Worm (Caenorhabditis elegans) whole organism, early embryonic: Measurements from ENCODE around the gene C52B9.4.

ENCODE experiments used
- hmbx-1 ChIP-seq: sonication (generic microtip); optimal IDR thresholded peaks from 2 replicates; lab custom pipeline; 2016; ENCODE audit warnings: mild to moderate bottlenecking, missing genetic modification characterization, missing compliant biosample characterization
- hmg-4 ChIP-seq: fragments of 200-800 bp; sonication (Bioruptor generic); optimal IDR thresholded peaks from 2 replicates; lab custom pipeline; 2018; ENCODE audit warnings: mild to moderate bottlenecking, missing genetic modification characterization, missing compliant biosample characterization
- tbx-11 ChIP-seq: fragments of 200-800 bp; sonication (Bioruptor generic); IDR thresholded peaks from 2 replicates; pipeline ENCODE4 v1.3.6; 2022; ENCODE audit warnings: missing genetic modification characterization, missing compliant biosample characterization
- tbx-37 ChIP-seq: fragments of 200-800 bp; sonication (Bioruptor generic); conservative IDR thresholded peaks from 2 replicates; pipeline ENCODE4 v1.3.6; 2022; ENCODE audit warnings: missing genetic modification reagents, missing genetic modification characterization, missing compliant biosample characterization

DNA sequence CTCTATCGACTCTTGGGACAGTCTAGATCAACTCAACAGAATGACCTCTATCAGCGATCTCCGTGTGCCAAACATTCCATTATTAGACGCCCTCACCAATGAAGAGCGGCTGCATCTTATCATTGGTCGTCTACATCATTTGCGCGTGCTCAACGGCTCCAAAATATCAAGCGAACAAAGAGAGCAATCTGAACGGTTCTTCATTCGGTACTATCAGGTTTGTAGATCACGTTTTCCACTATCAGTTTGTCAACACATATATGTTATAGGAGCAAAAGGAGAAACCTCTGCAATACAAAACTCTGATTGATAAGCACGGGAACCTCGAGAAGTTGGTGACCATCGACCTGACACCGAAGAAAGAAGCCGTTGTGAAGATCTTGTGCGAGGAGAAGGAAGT lies 7.9 kb downstream of the C52B9.4 start:
- TF ChIP-seq tbx-37 (GFP tag; lab: Robert Waterston, UW) (no peak), hmg-4 (GFP tag; lab: Kevin White, UChicago) (no peak), hmbx-1 (tag; lab: Kevin White, UChicago) (no peak), tbx-11 (no peak)
